Fruit fly (Drosophila melanogaster): Measurements from ENCODE around the gene hyx.

Gene hyx

DNA sequence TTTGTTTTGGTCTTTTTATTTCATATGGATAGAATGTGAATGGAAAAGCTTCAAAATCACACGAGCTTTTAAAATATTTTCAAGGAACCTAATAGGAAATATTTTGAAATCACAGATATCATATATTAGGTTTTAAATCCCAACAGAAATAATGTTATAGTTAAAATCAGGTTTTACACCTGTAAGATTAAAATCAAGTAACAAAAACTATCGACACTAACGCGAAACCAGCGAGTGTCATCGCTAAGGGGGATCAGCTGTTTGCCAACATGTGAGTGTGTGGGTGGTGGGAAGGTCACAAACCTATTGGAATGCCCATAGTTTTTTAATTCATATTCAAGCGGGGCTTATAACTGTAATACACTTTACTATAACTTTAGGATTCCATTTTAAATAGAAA, at the start of gene hyx (continued):
- TF ChIP-seq wdn (GFP tag; IDR thresholded peaks at IDR 0.05) (no peak), Asciz (GFP tag; optimal IDR thresholded peaks at IDR 0.05) (no peak), CG10366 (GFP tag; IDR thresholded peaks at IDR 0.05) (peak; percentile 31; the same call in 1 of the 2 replicates), CG30020 (tag; optimal IDR thresholded peaks at IDR 0.05) (no peak), crp (GFP tag; optimal IDR thresholded peaks at IDR 0.05) (peak; percentile 69 to 95), Hmx (GFP tag; optimal IDR thresholded peaks at IDR 0.05) (no peak), klu (GFP tag; IDR thresholded peaks at IDR 0.05) (peak; percentile 44), sd (tag; optimal IDR thresholded peaks at IDR 0.05) (peak; percentile 86), trh (GFP tag; optimal IDR thresholded peaks at IDR 0.05) (no peak), danr (GFP tag; IDR thresholded peaks at IDR 0.05) (no peak), CG7839 (tag; optimal IDR thresholded peaks at IDR 0.05) (no peak), CTCF (GFP tag; optimal IDR thresholded peaks at IDR 0.05) (no peak), Mad (GFP tag; optimal IDR thresholded peaks at IDR 0.05) (no peak), Dp (GFP tag; optimal IDR thresholded peaks at IDR 0.05) (no peak), Hmr (GFP tag; optimal IDR thresholded peaks at IDR 0.05) (peak; percentile 54), CG12299 (tag; optimal IDR thresholded peaks at IDR 0.05) (no peak), zfh1 (GFP tag; IDR thresholded peaks at IDR 0.05) (no peak), zen2 (GFP tag; IDR thresholded peaks at IDR 0.05; ENCODE audit: partially characterized antibody) (no peak; the same call in 1 of the 3 replicates), CG8359 (GFP tag; optimal IDR thresholded peaks at IDR 0.05; ENCODE audit: borderline replicate concordance) (no peak), Deaf1 (tag; optimal IDR thresholded peaks at IDR 0.05) (peak; percentile 5), Xbp1 (GFP tag; optimal IDR thresholded peaks at IDR 0.05) (peak; percentile 47), CoRest (tag; optimal IDR thresholded peaks at IDR 0.05) (peak; percentile 43), mirr (GFP tag; optimal IDR thresholded peaks at IDR 0.05) (peak; percentile 16), az2 (GFP tag; optimal IDR thresholded peaks at IDR 0.05) (peak; percentile 49), Hr78 (GFP tag; optimal IDR thresholded peaks at IDR 0.05) (peak in 1 of 2 experiments; percentile 88), CG12219 (GFP tag; optimal IDR thresholded peaks at IDR 0.05) (peak; percentile 29), sima (GFP tag; optimal IDR thresholded peaks at IDR 0.05) (no peak), ab (GFP tag; optimal IDR thresholded peaks at IDR 0.05) (no peak), ci (GFP tag; IDR thresholded peaks at IDR 0.05) (peak; percentile 36; the same call in 1 of the 3 replicates), CG3838 (GFP tag; optimal IDR thresholded peaks at IDR 0.05) (no peak), CG32767 (GFP tag; IDR thresholded peaks at IDR 0.05) (no peak), tgo (GFP tag; IDR thresholded peaks at IDR 0.05) (peak; percentile 56; the same call in 1 of the 3 replicates), Sin3A (optimal IDR thresholded peaks at IDR 0.05) (no peak), Lim3 (GFP tag; IDR thresholded peaks at IDR 0.05) (no peak), B-H2 (GFP tag; optimal IDR thresholded peaks at IDR 0.05) (peak; percentile 60), HmgD (GFP tag; optimal IDR thresholded peaks at IDR 0.05) (no peak), lov (optimal IDR thresholded peaks at IDR 0.05) (no peak), lov (GFP tag; IDR thresholded peaks at IDR 0.05) (no peak), CG4707 (GFP tag; optimal IDR thresholded peaks at IDR 0.05) (no peak), Gug (GFP tag; IDR thresholded peaks at IDR 0.05) (peak; percentile 34; the same call in 1 of the 4 replicates), lola (GFP tag; optimal IDR thresholded peaks at IDR 0.05) (peak in 1 of 3 experiments; percentile 19), Poxn (GFP tag; IDR thresholded peaks at IDR 0.05) (no peak), Oli (tag; optimal IDR thresholded peaks at IDR 0.05) (no peak), Fer1 (GFP tag; optimal IDR thresholded peaks at IDR 0.05) (peak; percentile 61), CG3847 (GFP tag; IDR thresholded peaks at IDR 0.05) (peak; percentile 25; the same call in 1 of the 2 replicates), CG13123 (GFP tag; optimal IDR thresholded peaks at IDR 0.05) (no peak), CG6791 (GFP tag; IDR thresholded peaks at IDR 0.05; ENCODE audit: partially characterized antibody) (peak; percentile 79), CG6765 (GFP tag; optimal IDR thresholded peaks at IDR 0.05) (no peak), croc (GFP tag; conservative IDR thresholded peaks at IDR 0.05) (no peak), prd (optimal IDR thresholded peaks at IDR 0.05) (no peak), prd (GFP tag; IDR thresholded peaks at IDR 0.05) (peak; percentile 38; the same call in 1 of the 3 replicates), Stat92E (GFP tag; optimal IDR thresholded peaks at IDR 0.05) (no peak)
